Worm (Caenorhabditis elegans) whole organism, L4 larva: Measurements from ENCODE around the gene nonu-1.

Experiments used
- D1046.2 ChIP-seq: fragments of 200-800 bp; sonication (Bioruptor generic); IDR thresholded peaks from 2 replicates; pipeline ENCODE4 v1.3.6; 2022; ENCODE audit warnings: missing genetic modification characterization, missing compliant biosample characterization
- F49E8.2 ChIP-seq: sonication (generic microtip); optimal IDR thresholded peaks from 2 replicates; lab custom pipeline; 2016; ENCODE audit warnings: missing compliant biosample characterization, mild to moderate bottlenecking, missing genetic modification characterization, borderline replicate concordance
- R02D3.7 ChIP-seq: fragments of 150-350 bp; sonication (generic microtip); optimal IDR thresholded peaks from 3 replicates; lab custom pipeline; 2014; ENCODE audit warnings: missing biosample characterization, missing genetic modification characterization
- T26A8.4 ChIP-seq: fragments of 200-800 bp; sonication (Bioruptor generic); IDR thresholded peaks from 2 replicates; pipeline ENCODE4 v1.3.6; 2022; ENCODE audit warnings: missing genetic modification characterization, missing compliant biosample characterization
- Y5F2A.4 ChIP-seq: fragments of 200-800 bp; sonication (Bioruptor generic); optimal IDR thresholded peaks from 2 replicates; lab custom pipeline; 2018; ENCODE audit warnings: mild to moderate bottlenecking, missing genetic modification characterization, missing compliant biosample characterization
- Y75B8A.6 ChIP-seq: fragments of 200-800 bp; sonication (Bioruptor generic); IDR thresholded peaks from 2 replicates; pipeline ENCODE4 v1.3.6; 2022; ENCODE audit warnings: missing genetic modification reagents, missing genetic modification characterization, missing compliant biosample characterization
- aha-1 ChIP-seq: fragments of 150-350 bp; peaks from one replicate; lab custom pipeline; 2014; ENCODE audit warnings: missing biosample characterization, missing genetic modification characterization
- aly-2 ChIP-seq: sonication (generic microtip); optimal IDR thresholded peaks from 2 replicates; lab custom pipeline; 2018; ENCODE audit warnings: missing biosample characterization, missing genetic modification characterization
- ama-1 ChIP-seq: fragments of 150-350 bp; optimal IDR thresholded peaks from 2 replicates; lab custom pipeline; 2014; ENCODE audit warnings: inconsistent platforms, mixed read lengths
- ceh-28 ChIP-seq: fragments of 150-350 bp; optimal IDR thresholded peaks from 2 replicates; lab custom pipeline; 2014; ENCODE audit warnings: missing biosample characterization, missing genetic modification reagents, missing genetic modification characterization
- ceh-32 ChIP-seq: sonication (generic microtip); optimal IDR thresholded peaks from 2 replicates; lab custom pipeline; 2016; ENCODE audit warnings: mild to moderate bottlenecking, missing genetic modification characterization, missing compliant biosample characterization; ENCODE audit not compliant: poor library complexity
- ceh-82 ChIP-seq: sonication (generic microtip); optimal IDR thresholded peaks from 2 replicates; lab custom pipeline; 2017; ENCODE audit warnings: missing biosample characterization, missing genetic modification characterization
- cey-2 ChIP-seq: sonication (generic microtip); optimal IDR thresholded peaks from 3 replicates; lab custom pipeline; 2017; ENCODE audit warnings: missing genetic modification characterization, mild to moderate bottlenecking, missing compliant biosample characterization, antibody characterized with exemption, borderline replicate concordance; ENCODE audit not compliant: insufficient read depth
- ctbp-1 ChIP-seq: fragments of 200-800 bp; sonication (Bioruptor generic); IDR thresholded peaks from 2 replicates; pipeline ENCODE4 v1.3.6; 2022; ENCODE audit warnings: missing genetic modification reagents, missing genetic modification characterization, missing compliant biosample characterization
- daf-12 ChIP-seq: fragments of 150-350 bp; optimal IDR thresholded peaks from 2 replicates; lab custom pipeline; 2014; ENCODE audit warnings: missing biosample characterization, missing genetic modification reagents, missing genetic modification characterization
- daf-16 ChIP-seq, 3 experiments: sonication (generic microtip); optimal IDR thresholded peaks; 2 replicates each; lab custom pipeline; 2016 to 2017; ENCODE audit warnings: missing genetic modification characterization in 3 of 3, missing genetic modification reagents in 3 of 3, mild to moderate bottlenecking in 2 of 3, missing compliant biosample characterization in 2 of 3, missing biosample characterization in 1 of 3, moderate library complexity in 1 of 3
- daf-8 ChIP-seq: fragments of 200-800 bp; sonication (Bioruptor generic); IDR thresholded peaks from 2 replicates; pipeline ENCODE4 v1.3.6; 2022; ENCODE audit warnings: missing genetic modification characterization, missing compliant biosample characterization
- dmd-6 ChIP-seq: fragments of 200-800 bp; sonication (Bioruptor generic); IDR thresholded peaks from 2 replicates; pipeline ENCODE4 v1.3.6; 2022; ENCODE audit warnings: missing genetic modification reagents, missing genetic modification characterization, missing compliant biosample characterization
- dve-1 ChIP-seq: sonication (generic microtip); optimal IDR thresholded peaks from 2 replicates; lab custom pipeline; 2017; ENCODE audit warnings: antibody characterized with exemption, mild to moderate bottlenecking, missing genetic modification characterization, missing compliant biosample characterization; ENCODE audit not compliant: insufficient read depth
- egl-27 ChIP-seq: sonication (generic microtip); optimal IDR thresholded peaks from 3 replicates; lab custom pipeline; 2017; ENCODE audit warnings: missing biosample characterization, missing genetic modification reagents, missing genetic modification characterization
- fkh-10 ChIP-seq: fragments of 150-350 bp; optimal IDR thresholded peaks from 2 replicates; lab custom pipeline; 2014; ENCODE audit warnings: missing biosample characterization, missing genetic modification reagents, missing genetic modification characterization
- gei-8 ChIP-seq: fragments of 200-800 bp; sonication (Bioruptor generic); optimal IDR thresholded peaks from 2 replicates; lab custom pipeline; 2018; ENCODE audit warnings: mild to moderate bottlenecking, missing genetic modification characterization, missing compliant biosample characterization
- lim-7 ChIP-seq: fragments of 200-800 bp; sonication (Bioruptor generic); IDR thresholded peaks from 2 replicates; pipeline ENCODE4 v1.3.6; 2022; ENCODE audit warnings: missing genetic modification characterization, missing compliant biosample characterization
- lin-13 ChIP-seq: fragments of 150-350 bp; optimal IDR thresholded peaks from 2 replicates; lab custom pipeline; 2014; ENCODE audit warnings: missing biosample characterization, missing genetic modification reagents, missing genetic modification characterization
- lin-29 ChIP-seq: fragments of 200-800 bp; sonication (Bioruptor generic); IDR thresholded peaks from 2 replicates; pipeline ENCODE4 v1.3.6; 2022; ENCODE audit warnings: missing genetic modification reagents, missing genetic modification characterization, missing compliant biosample characterization
- lin-38 ChIP-seq: fragments of 200-800 bp; sonication (Bioruptor generic); IDR thresholded peaks from 2 replicates; pipeline ENCODE4 v1.3.6; 2022; ENCODE audit warnings: missing genetic modification reagents, missing genetic modification characterization, missing compliant biosample characterization
- madf-5 ChIP-seq, 2 experiments: fragments of 200-800 bp; sonication (Bioruptor generic); IDR thresholded peaks; 2 replicates each; pipeline ENCODE4 v1.3.6; 2022; ENCODE audit warnings: missing compliant biosample characterization in 2 of 2, missing genetic modification characterization in 2 of 2
- madf-9 ChIP-seq: fragments of 200-800 bp; sonication (Bioruptor generic); conservative IDR thresholded peaks from 2 replicates; pipeline ENCODE4 v1.3.6; 2022; ENCODE audit warnings: missing genetic modification reagents, missing genetic modification characterization, missing compliant biosample characterization
- nhr-237 ChIP-seq: sonication (generic microtip); optimal IDR thresholded peaks from 2 replicates; lab custom pipeline; 2017; ENCODE audit warnings: missing biosample characterization, missing genetic modification characterization
- nhr-42 ChIP-seq: fragments of 200-800 bp; sonication (Bioruptor generic); IDR thresholded peaks from 2 replicates; pipeline ENCODE4 v1.3.6; 2022; ENCODE audit warnings: missing genetic modification characterization, missing compliant biosample characterization
- nhr-76 ChIP-seq: fragments of 150-350 bp; optimal IDR thresholded peaks from 2 replicates; lab custom pipeline; 2014; ENCODE audit warnings: missing biosample characterization, missing genetic modification characterization
- nhr-77 ChIP-seq: fragments of 150-350 bp; optimal IDR thresholded peaks from 2 replicates; lab custom pipeline; 2014; ENCODE audit warnings: missing biosample characterization, missing genetic modification characterization
- unc-62 ChIP-seq, 3 experiments: fragments of 150-350 bp in 1 of 3; sonication (generic microtip); optimal IDR thresholded peaks in 2 of 3; peaks in 1 of 3; 1 replicate in 1 of 3; 2 replicates in 2 of 3; lab custom pipeline; 2014 to 2017; ENCODE audit warnings: missing biosample characterization in 3 of 3, missing genetic modification characterization in 3 of 3, missing genetic modification reagents in 3 of 3, missing genotype in 1 of 3
- zag-1 ChIP-seq: fragments of 150-350 bp; optimal IDR thresholded peaks from 2 replicates; lab custom pipeline; 2014; ENCODE audit warnings: missing biosample characterization, missing genetic modification characterization
- zfp-3 ChIP-seq: fragments of 200-800 bp; sonication (Bioruptor generic); conservative IDR thresholded peaks from 2 replicates; pipeline ENCODE4 v1.3.6; 2022; ENCODE audit warnings: missing genetic modification reagents, missing genetic modification characterization, missing compliant biosample characterization
- zip-11 ChIP-seq: fragments of 200-800 bp; sonication (Bioruptor generic); IDR thresholded peaks from 2 replicates; pipeline ENCODE4 v1.3.6; 2022; ENCODE audit warnings: missing genetic modification characterization, missing compliant biosample characterization

The nonu-1 gene

DNA sequence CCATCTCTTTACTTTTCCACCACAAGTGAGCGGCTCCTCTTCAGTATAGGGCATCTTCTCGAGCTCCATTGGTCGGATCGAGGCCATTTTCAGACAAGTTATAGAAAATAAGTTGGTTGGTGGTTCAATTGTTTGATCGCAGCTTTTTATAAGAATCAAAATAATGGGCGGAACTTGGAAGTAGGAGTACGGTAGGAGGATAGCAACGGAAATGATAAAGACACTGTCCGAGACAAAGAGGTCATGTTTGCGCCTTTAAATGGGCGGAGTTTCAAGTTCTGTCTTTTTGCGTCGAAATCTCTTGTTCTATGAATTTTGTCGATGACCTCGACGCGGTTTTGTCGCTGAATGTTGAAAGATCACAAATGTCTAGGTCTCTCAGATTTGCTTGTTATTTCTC lies 27.6 kb downstream of the nonu-1 start, which contains the start of gene F26A1.8:
TSS of gene F26A1.8 (minus strand) at position 101 of the 400 bp plus-strand sequence.
- TF ChIP-seq zfp-3 (no peak), Y75B8A.6 (GFP tag; lab: Robert Waterston, UW) (no peak), ceh-28 (tag; lab: Kevin White, UChicago) (no peak), madf-5 (GFP tag; IDR thresholded peaks at IDR 0.05; lab: Robert Waterston, UW) (no peak), lin-13 (GFP tag; lab: Kevin White, UChicago) (no peak), daf-16 (GFP tag; optimal IDR thresholded peaks at IDR 0.05; lab: Kevin White, UChicago) (no peak), daf-16 (tag; optimal IDR thresholded peaks at IDR 0.05; lab: Kevin White, UChicago) (no peak), Y5F2A.4 (no peak), nhr-42 (GFP tag; lab: Robert Waterston, UW) (no peak), zip-11 (GFP tag; lab: Robert Waterston, UW) (no peak), T26A8.4 (GFP tag; lab: Robert Waterston, UW) (no peak), fkh-10 (no peak), lim-7 (GFP tag; lab: Robert Waterston, UW) (no peak), ama-1 (no peak), cey-2 (tag; lab: Kevin White, UChicago) (no peak), unc-62 (GFP tag; optimal IDR thresholded peaks at IDR 0.05 in 1 of 2; lab: Kevin White, UChicago) (no peak), unc-62 (tag; optimal IDR thresholded peaks at IDR 0.05; lab: Kevin White, UChicago) (no peak), aly-2 (no peak)

DNA sequence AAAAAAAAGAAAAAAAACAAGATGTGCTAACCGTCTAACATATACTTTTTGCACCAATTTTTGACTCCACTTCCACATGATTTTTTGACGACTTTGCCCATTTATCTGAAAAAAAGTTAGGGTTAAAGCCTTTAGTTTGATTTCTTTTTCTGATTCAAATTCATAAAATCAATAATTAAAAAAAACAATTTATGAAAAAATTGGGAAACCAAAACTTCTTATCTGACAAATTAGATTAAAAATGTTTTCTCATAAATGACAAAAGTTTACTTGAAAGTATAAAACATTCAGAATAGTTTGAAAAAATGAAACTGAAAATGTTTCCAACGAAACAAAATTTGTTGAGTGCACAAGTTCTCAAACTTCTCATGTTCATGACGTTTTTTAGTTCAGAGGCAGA lies 29.9 kb downstream of the nonu-1 start, which contains the start of gene F26A1.7:
TSS of gene F26A1.7 (minus strand) at position 101 of the 400 bp plus-strand sequence.
- TF ChIP-seq unc-62 (GFP tag; optimal IDR thresholded peaks at IDR 0.05 in 1 of 2; lab: Kevin White, UChicago) = no peak
- no peak for TF ChIP-seq unc-62 (tag; optimal IDR thresholded peaks at IDR 0.05; lab: Kevin White, UChicago)
- no peak for TF ChIP-seq F49E8.2 (tag; lab: Kevin White, UChicago)

DNA sequence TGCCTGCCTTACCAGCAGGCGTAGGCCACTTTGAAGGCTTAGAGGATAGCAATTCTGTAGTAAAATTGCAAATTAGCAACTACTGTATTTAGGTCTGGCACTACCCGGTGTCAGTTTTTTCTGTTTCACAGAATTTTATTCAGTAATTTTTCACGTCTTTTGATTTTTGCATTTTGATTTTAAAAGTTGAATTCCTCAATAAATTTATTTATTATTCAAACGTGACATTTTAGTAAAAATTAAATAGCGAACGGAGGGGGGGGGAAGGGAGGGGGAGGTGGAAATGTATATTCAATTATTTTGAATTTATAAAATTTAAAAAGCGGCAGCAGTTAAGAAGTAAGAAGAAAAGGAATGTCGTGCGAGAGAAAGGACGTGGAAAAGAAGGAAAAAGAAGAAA lies 32.5 kb downstream of the nonu-1 start, which contains the start of gene F26A1.4:
TSS of gene F26A1.4 (plus strand) at position 301 of the 400 bp plus-strand sequence.
- TF ChIP-seq ceh-32 (tag; lab: Kevin White, UChicago) (no peak), daf-8 (GFP tag; lab: Robert Waterston, UW) (no peak), nhr-76 (tag; lab: Kevin White, UChicago) (no peak), egl-27 (no peak), aha-1 (tag; lab: Kevin White, UChicago) (no peak), ctbp-1 (GFP tag; lab: Robert Waterston, UW) (no peak), Y5F2A.4 (no peak)

- no peak for TF ChIP-seq nhr-237 (tag; lab: Kevin White, UChicago)
- TF ChIP-seq madf-9 (GFP tag; lab: Robert Waterston, UW) = no peak
- TF ChIP-seq cey-2 (tag; lab: Kevin White, UChicago) = no peak
- TF ChIP-seq dve-1 (tag; lab: Kevin White, UChicago) = no peak
- TF ChIP-seq D1046.2 = no peak
- no peak for TF ChIP-seq egl-27
- TF ChIP-seq dmd-6 (GFP tag; lab: Robert Waterston, UW) = no peak
- TF ChIP-seq R02D3.7 (tag; lab: Kevin White, UChicago) = no peak
- TF ChIP-seq lin-29 (GFP tag; lab: Robert Waterston, UW) = no peak
- TF ChIP-seq lin-38 (GFP tag; lab: Robert Waterston, UW) = no peak
- no peak for TF ChIP-seq nhr-76 (tag; lab: Kevin White, UChicago)
- no peak for TF ChIP-seq ceh-82
- TF ChIP-seq nhr-77 (tag; lab: Kevin White, UChicago) = no peak
- no peak for TF ChIP-seq gei-8
- TF ChIP-seq daf-12 (tag; lab: Kevin White, UChicago) = no peak
- no peak for TF ChIP-seq zag-1 (tag; lab: Kevin White, UChicago)
Observed at ce11 chrIII:4814730-4815129, 35.0 kb downstream of the nonu-1 start, which contains the start of gene arl-6. Gene arl-6, minus strand, starts transcription at chrIII:4814830.
